Fruit fly (Drosophila melanogaster) whole organism, embryonic: ENCODE measurements around the gene TTLL6B.

Experiments
- CG10543 ChIP-seq: fragments of 200-800 bp; sonication (Bioruptor generic); optimal IDR thresholded peaks from 3 replicates; lab custom pipeline; 2017; ENCODE audit warnings: missing biosample characterization, mild to moderate bottlenecking, missing genetic modification characterization, moderate library complexity
- CG2875 ChIP-seq: fragments of 200-800 bp; sonication (Bioruptor generic); optimal IDR thresholded peaks from 2 replicates; lab custom pipeline; 2017; ENCODE audit warnings: missing biosample characterization, mild to moderate bottlenecking, missing genetic modification characterization, missing genetic modification reagents
- CG33557 ChIP-seq: fragments of 200-800 bp; sonication (Bioruptor generic); optimal IDR thresholded peaks from 2 replicates; lab custom pipeline; 2019; ENCODE audit warnings: missing biosample characterization, mild to moderate bottlenecking, missing genetic modification characterization, moderate library complexity
- CG4617 ChIP-seq: fragments of 200-800 bp; sonication (Bioruptor generic); optimal IDR thresholded peaks from 3 replicates; lab custom pipeline; 2016; ENCODE audit warnings: missing biosample characterization, missing genetic modification characterization, borderline replicate concordance
- ash1 ChIP-seq: fragments of 200-800 bp; sonication (Bioruptor generic); optimal IDR thresholded peaks from 2 replicates; lab custom pipeline; 2018; ENCODE audit warnings: missing biosample characterization, mild to moderate bottlenecking, missing genetic modification characterization
- dysf ChIP-seq: fragments of 200-800 bp; sonication (Bioruptor generic); IDR thresholded peaks from 3 replicates; pipeline ENCODE4 v1.3.6; 2022; ENCODE audit warnings: missing biosample characterization, missing genetic modification characterization
- h ChIP-seq: fragments of >200 bp; optimal IDR thresholded peaks from 2 replicates; lab custom pipeline; 2017

DNA sequence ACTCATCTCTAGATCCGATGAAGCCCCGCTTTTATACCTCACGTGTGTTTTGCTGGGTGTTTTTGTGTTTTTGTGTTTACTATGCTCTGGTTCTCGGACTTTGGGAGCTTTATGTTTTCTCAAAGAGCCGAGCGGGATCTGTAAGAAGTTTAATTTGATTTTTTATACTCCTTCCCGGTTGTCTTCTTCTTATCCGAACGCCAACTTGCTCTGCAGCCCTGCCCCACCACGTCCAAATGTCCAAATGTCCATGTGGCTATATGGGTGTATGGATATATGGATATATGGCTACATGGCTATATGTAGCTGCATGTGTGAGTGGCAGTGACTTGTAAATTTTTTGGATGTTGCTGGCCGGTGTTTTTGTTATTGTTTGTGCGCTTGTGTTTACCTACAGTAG, 32.0 kb downstream of the TTLL6B start:
- TF ChIP-seq ash1 (GFP tag; lab: Kevin White, UChicago), result no peak
- no peak for TF ChIP-seq dysf
- no peak for TF ChIP-seq h (lab: Kevin White, UChicago)
- TF ChIP-seq CG4617, result no peak
- TF ChIP-seq CG2875 (GFP tag; lab: Kevin White, UChicago), result no peak
- TF ChIP-seq CG10543 (GFP tag; lab: Kevin White, UChicago), result no peak
- TF ChIP-seq CG33557 (GFP tag; lab: Kevin White, UChicago), result no peak
